Fruit fly (Drosophila melanogaster): ENCODE data around the gene CG45080.

CG45080 gene

DNA sequence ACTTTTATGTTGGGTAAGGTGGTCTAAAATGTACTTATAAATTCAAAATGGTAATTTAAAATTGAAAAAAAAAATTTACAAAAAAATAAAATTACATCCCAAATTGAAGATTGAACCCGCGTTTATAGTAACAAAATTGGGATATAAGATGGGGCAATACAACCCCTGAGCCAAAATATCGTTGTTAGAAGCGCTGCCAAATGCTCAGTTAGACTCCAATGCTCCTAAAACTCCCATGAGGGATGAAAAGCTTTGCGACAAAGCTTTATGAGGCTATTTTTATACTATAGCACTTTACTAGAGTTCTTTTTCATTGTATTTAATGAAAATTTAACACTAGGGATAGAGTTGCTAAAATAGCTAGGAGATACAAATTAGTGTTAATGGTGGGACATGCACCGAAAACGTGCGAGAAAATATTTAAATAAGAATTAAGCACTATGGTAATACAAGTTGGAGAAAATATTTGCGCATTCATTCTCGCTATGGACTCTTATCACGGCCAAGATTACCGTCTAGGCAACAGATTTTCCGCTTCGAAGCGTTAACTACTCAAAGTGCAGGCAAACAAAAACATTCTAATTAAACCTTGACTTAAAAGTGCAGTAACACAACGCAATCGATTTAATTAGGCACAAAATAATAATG lies 44.4 kb upstream of the CG45080 start:
- no peak for TF ChIP-seq salr (GFP tag; optimal IDR thresholded peaks at IDR 0.05)
- no peak for TF ChIP-seq spab (GFP tag; optimal IDR thresholded peaks at IDR 0.05)
- no peak for TF ChIP-seq CG10631 (GFP tag; optimal IDR thresholded peaks at IDR 0.05)
- no peak for TF ChIP-seq Eip75B (GFP tag; optimal IDR thresholded peaks at IDR 0.05)
- TF ChIP-seq Ets21C (GFP tag; optimal IDR thresholded peaks at IDR 0.05), result no peak
- TF ChIP-seq fd85E (GFP tag; optimal IDR thresholded peaks at IDR 0.05), result no peak
- TF ChIP-seq CG6163 (GFP tag; IDR thresholded peaks at IDR 0.05), result no peak
- TF ChIP-seq CG6854 (GFP tag; optimal IDR thresholded peaks at IDR 0.05), result no peak
- TF ChIP-seq CG11294 (GFP tag; IDR thresholded peaks at IDR 0.05), result no peak
- TF ChIP-seq CG4318 (GFP tag; optimal IDR thresholded peaks at IDR 0.05), result no peak
- TF ChIP-seq svp (GFP tag), result no peak
- no peak for TF ChIP-seq CG3032 (tag; optimal IDR thresholded peaks at IDR 0.05)
- no peak for TF ChIP-seq Gug (GFP tag; IDR thresholded peaks at IDR 0.05)
- no peak for TF ChIP-seq Smox (GFP tag; optimal IDR thresholded peaks at IDR 0.05)

DNA sequence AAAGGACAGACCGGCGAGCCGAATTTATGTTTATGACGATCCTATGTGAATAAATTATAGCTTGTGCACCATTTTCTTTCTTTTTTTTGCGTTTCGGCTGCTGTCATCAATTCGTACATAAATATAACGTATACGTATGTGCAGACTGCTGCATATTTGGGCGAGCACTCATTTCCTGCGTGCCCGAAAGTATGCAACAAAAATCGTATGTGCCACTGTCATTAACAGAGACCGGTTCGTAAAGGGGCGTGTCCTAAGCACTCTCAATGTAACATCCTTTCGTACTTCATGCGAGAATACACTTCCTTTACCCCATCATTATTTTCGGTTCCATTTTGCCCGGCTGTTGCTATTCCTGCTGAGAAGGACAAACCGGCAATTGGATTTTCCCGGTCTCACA lies 41.0 kb upstream of the CG45080 start:
- peak; percentile 22 for TF ChIP-seq Sox102F (GFP tag; optimal IDR thresholded peaks at IDR 0.05)
- no peak for TF ChIP-seq fkh (GFP tag; optimal IDR thresholded peaks at IDR 0.05)
- peak; percentile 24 for TF ChIP-seq CG1621 (tag; optimal IDR thresholded peaks at IDR 0.05)
- peak; percentile 23 for TF ChIP-seq Met (GFP tag; optimal IDR thresholded peaks at IDR 0.05)
- 0 out of 3 replicates have a peak, but pooled peaks have one; percentile 37 for TF ChIP-seq CG6163 (GFP tag; IDR thresholded peaks at IDR 0.05)
- TF ChIP-seq CG3919 (GFP tag; optimal IDR thresholded peaks at IDR 0.05), result peak; percentile 51
- TF ChIP-seq net (GFP tag; optimal IDR thresholded peaks at IDR 0.05), result peak; percentile 18
- TF ChIP-seq Eip78C (GFP tag), result peak; percentile 49
- TF ChIP-seq dac (GFP tag; optimal IDR thresholded peaks at IDR 0.05), result no peak

- no peak for TF ChIP-seq Eip78C (GFP tag)
- TF ChIP-seq CG11294 (GFP tag; IDR thresholded peaks at IDR 0.05), result no peak
- TF ChIP-seq Eip93F (GFP tag; optimal IDR thresholded peaks at IDR 0.05), result no peak
- TF ChIP-seq CG3032 (tag; optimal IDR thresholded peaks at IDR 0.05), result no peak
- TF ChIP-seq CG10631 (GFP tag; optimal IDR thresholded peaks at IDR 0.05), result no peak
- no peak for TF ChIP-seq cyc (GFP tag; optimal IDR thresholded peaks at IDR 0.05)
- TF ChIP-seq salr (GFP tag; optimal IDR thresholded peaks at IDR 0.05), result no peak
- no peak for TF ChIP-seq topi (GFP tag; optimal IDR thresholded peaks at IDR 0.05)
- TF ChIP-seq Blimp-1 (GFP tag; optimal IDR thresholded peaks at IDR 0.05), result no peak
- no peak for TF ChIP-seq CG11902 (GFP tag; optimal IDR thresholded peaks at IDR 0.05)
- TF ChIP-seq Hr4 (GFP tag; optimal IDR thresholded peaks at IDR 0.05), result no peak
- TF ChIP-seq Lpt (GFP tag; optimal IDR thresholded peaks at IDR 0.05), result no peak
- no peak for TF ChIP-seq esn (GFP tag; optimal IDR thresholded peaks at IDR 0.05)
- no peak for TF ChIP-seq CG8319 (GFP tag; optimal IDR thresholded peaks at IDR 0.05)
- no peak for TF ChIP-seq achi (GFP tag; optimal IDR thresholded peaks at IDR 0.05)
Observed at dm6 chr3R:13356960-13357359, 37.9 kb upstream of the CG45080 start.

DNA sequence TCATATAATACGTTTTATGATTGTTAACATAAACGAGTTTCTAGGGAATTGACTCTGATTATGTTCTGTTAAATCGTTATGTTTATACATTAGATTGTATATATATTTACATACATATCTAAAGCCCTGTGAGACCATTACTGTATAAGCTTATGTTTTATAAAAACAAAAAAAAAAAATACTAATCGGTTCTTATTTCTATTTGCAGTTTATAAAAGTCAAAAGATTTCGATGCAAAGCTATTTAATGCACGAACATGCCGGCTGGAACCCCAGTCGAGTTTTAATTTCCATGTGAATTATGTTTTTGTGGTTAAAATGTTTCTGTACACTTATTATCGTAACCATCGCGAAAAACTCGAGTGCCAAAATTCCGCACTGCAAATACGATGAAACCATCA lies 34.3 kb upstream of the CG45080 start, which contains the start of gene mthl12:
Gene mthl12, plus strand, starts transcription at position 301 of the 400 bp plus-strand sequence.
- TF ChIP-seq achi (GFP tag; optimal IDR thresholded peaks at IDR 0.05) (no peak), Sox102F (GFP tag; optimal IDR thresholded peaks at IDR 0.05) (no peak), CG6163 (GFP tag; IDR thresholded peaks at IDR 0.05) (no peak), Sox15 (GFP tag; optimal IDR thresholded peaks at IDR 0.05) (no peak), Ets96B (tag; optimal IDR thresholded peaks at IDR 0.05) (no peak), Hr38 (GFP tag; optimal IDR thresholded peaks at IDR 0.05) (no peak), vri (GFP tag; optimal IDR thresholded peaks at IDR 0.05) (no peak), CG9139 (GFP tag; optimal IDR thresholded peaks at IDR 0.05) (no peak), Lpt (GFP tag; optimal IDR thresholded peaks at IDR 0.05) (no peak), CG10631 (GFP tag; optimal IDR thresholded peaks at IDR 0.05) (no peak), CG16779 (tag; optimal IDR thresholded peaks at IDR 0.05) (no peak), pdm3 (GFP tag; optimal IDR thresholded peaks at IDR 0.05) (no peak), spab (GFP tag; optimal IDR thresholded peaks at IDR 0.05) (no peak), topi (GFP tag; optimal IDR thresholded peaks at IDR 0.05) (no peak), net (GFP tag; optimal IDR thresholded peaks at IDR 0.05) (no peak)

All from whole organism, prepupa.